Worm (Caenorhabditis elegans): ENCODE measurements around the gene K11D12.12.

Gene K11D12.12

DNA sequence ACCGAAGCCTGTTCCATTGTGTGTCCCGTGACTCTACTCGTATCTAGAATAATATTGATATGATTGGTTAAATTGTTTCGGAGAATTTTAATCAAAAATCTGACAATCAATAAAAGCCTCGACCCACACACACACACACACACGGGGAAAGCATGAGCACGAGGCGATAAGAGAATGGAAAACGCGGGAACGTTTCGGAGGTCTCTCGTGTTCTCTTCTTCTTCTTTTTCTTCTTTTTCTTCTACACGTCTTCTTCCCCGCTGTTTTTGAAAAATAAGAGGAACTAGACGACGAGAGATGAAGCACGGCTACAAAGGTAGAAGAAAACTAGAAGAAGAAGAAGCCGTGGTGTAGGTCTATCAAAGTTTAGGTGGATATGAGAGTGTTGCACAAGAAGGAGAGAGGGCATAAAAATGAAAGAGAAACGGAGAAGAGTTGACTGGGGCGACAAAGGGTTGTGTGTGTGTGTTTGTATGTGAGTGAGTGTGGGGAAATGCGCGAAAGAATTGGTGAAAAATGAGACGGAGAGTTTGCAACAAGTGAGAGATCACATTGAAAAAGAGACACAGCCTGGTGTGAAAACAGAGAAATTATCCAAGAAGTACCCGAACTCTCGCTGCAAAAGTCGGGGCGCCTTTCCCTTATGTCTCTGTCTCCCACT, 12.8 kb downstream of the K11D12.12 start, which contains the start of gene mlk-1 (continued):
- TF ChIP-seq ztf-25 (GFP tag; IDR thresholded peaks at IDR 0.05) (no peak), egrh-3 (GFP tag; IDR thresholded peaks at IDR 0.05) (peak; percentile 18), F22D6.2 (tag; optimal IDR thresholded peaks at IDR 0.05) (no peak), unc-62 (GFP tag; optimal IDR thresholded peaks at IDR 0.05) (no peak), cebp-2 (GFP tag; IDR thresholded peaks at IDR 0.05) (no peak), ztf-3 (GFP tag; optimal IDR thresholded peaks at IDR 0.05) (no peak), dpff-1 (tag; optimal IDR thresholded peaks at IDR 0.05) (no peak), him-1 (tag; optimal IDR thresholded peaks at IDR 0.05) (no peak), nfya-1 (tag; optimal IDR thresholded peaks at IDR 0.05; ENCODE audit: borderline replicate concordance, insufficient read depth) (no peak), lir-1 (GFP tag; conservative IDR thresholded peaks at IDR 0.05) (no peak), sea-2 (GFP tag; IDR thresholded peaks at IDR 0.05) (no peak), Y53G8AR.9 (GFP tag; conservative IDR thresholded peaks at IDR 0.05) (no peak), T26A5.8 (tag; optimal IDR thresholded peaks at IDR 0.05) (no peak), snpc-4 (GFP tag; optimal IDR thresholded peaks at IDR 0.05) (no peak), snpc-4 (tag; optimal IDR thresholded peaks at IDR 0.05) (peak in 3 of 4 experiments; percentile 7 to 35 (median 9)), snpc-3.4 (tag; optimal IDR thresholded peaks at IDR 0.05) (no peak), zfh-2 (GFP tag; conservative IDR thresholded peaks at IDR 0.05) (no peak), T07F8.4 (tag; optimal IDR thresholded peaks at IDR 0.05) (no peak), madf-6 (GFP tag; IDR thresholded peaks at IDR 0.05) (no peak), F33H1.4 (GFP tag; IDR thresholded peaks at IDR 0.05) (no peak), B0019.2 (GFP tag; conservative IDR thresholded peaks at IDR 0.05) (no peak), K12H6.12 (tag; optimal IDR thresholded peaks at IDR 0.05) (peak; percentile 65), F52B5.7 (tag; optimal IDR thresholded peaks at IDR 0.05) (no peak), hmg-20 (GFP tag; IDR thresholded peaks at IDR 0.05) (no peak), ceh-40 (GFP tag; IDR thresholded peaks at IDR 0.05) (no peak), lin-26 (GFP tag; IDR thresholded peaks at IDR 0.05) (no peak), C17E4.6 (GFP tag; IDR thresholded peaks at IDR 0.05) (no peak), chd-7 (tag; optimal IDR thresholded peaks at IDR 0.05) (no peak), hlh-26 (GFP tag; conservative IDR thresholded peaks at IDR 0.05) (no peak), F57C9.4 (tag; optimal IDR thresholded peaks at IDR 0.05) (no peak), nfyb-1 (GFP tag; IDR thresholded peaks at IDR 0.05) (no peak), ama-1 (optimal IDR thresholded peaks at IDR 0.05) (peak; percentile 52), ama-1 (GFP tag; optimal IDR thresholded peaks at IDR 0.05) (no peak), D2030.7 (GFP tag; IDR thresholded peaks at IDR 0.05) (no peak), hsf-1 (GFP tag; IDR thresholded peaks at IDR 0.05) (peak; percentile 46; the same call in 1 of the 2 replicates), K11D2.4 (GFP tag; IDR thresholded peaks at IDR 0.05) (no peak), dpl-1 (GFP tag; optimal IDR thresholded peaks at IDR 0.05) (no peak), lag-1 (GFP tag; IDR thresholded peaks at IDR 0.05) (no peak), nhr-179 (tag; optimal IDR thresholded peaks at IDR 0.05) (no peak), akir-1 (GFP tag; optimal IDR thresholded peaks at IDR 0.05) (no peak), nhr-90 (tag; optimal IDR thresholded peaks at IDR 0.05) (no peak), lin-35 (GFP tag; optimal IDR thresholded peaks at IDR 0.05) (peak in 1 of 3 experiments; percentile 24), die-1 (tag; optimal IDR thresholded peaks at IDR 0.05) (no peak), madf-3 (GFP tag; IDR thresholded peaks at IDR 0.05) (no peak), B0261.1 (tag; optimal IDR thresholded peaks at IDR 0.05) (no peak), unc-130 (GFP tag; optimal IDR thresholded peaks at IDR 0.05) (no peak), ztf-6 (GFP tag; IDR thresholded peaks at IDR 0.05) (no peak), lin-54 (GFP tag; optimal IDR thresholded peaks at IDR 0.05) (no peak), pbrm-1 (GFP tag; IDR thresholded peaks at IDR 0.05) (no peak), ceh-91 (GFP tag; IDR thresholded peaks at IDR 0.05) (no peak)

Measured in whole organism, young adult.